Fruit fly (Drosophila melanogaster): ENCODE measurements around the gene CG10681.

CG10681 gene

DNA sequence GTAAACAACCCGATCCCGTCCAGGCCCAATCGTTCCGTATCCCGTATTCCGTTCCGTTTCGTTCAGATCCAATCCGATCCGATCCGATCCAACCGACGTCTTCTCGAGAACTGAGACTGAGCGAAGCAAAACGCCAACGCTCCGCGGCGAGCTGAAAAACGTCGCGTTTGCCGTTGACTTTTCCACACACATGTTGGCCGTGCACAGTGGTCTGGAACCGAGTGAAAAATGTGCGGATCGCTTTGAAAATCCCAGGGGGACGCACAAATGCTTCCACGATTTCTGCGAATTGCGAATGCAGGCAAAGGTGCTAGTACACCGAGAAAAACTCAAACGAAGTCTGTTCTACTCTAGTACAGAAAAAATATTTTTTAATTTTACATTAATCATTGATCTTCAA lies 16.4 kb upstream of the CG10681 start, which contains the start of gene CG10663 (continued):
- TF ChIP-seq CG11398 (GFP tag; optimal IDR thresholded peaks at IDR 0.05) (no peak), H15 (GFP tag; IDR thresholded peaks at IDR 0.05) (0 out of 3 replicates have a peak, but pooled peaks have one; percentile 30), CG17802 (tag; optimal IDR thresholded peaks at IDR 0.05) (no peak), eyg (GFP tag; optimal IDR thresholded peaks at IDR 0.05) (peak; percentile 8), hkb (optimal IDR thresholded peaks at IDR 0.05) (no peak), hkb (GFP tag; IDR thresholded peaks at IDR 0.05) (0 out of 2 replicates have a peak, but pooled peaks have one; percentile 15), Rfx (GFP tag; IDR thresholded peaks at IDR 0.05) (peak; percentile 45; the same call in 1 of the 2 replicates), tll (GFP tag; optimal IDR thresholded peaks at IDR 0.05) (peak in 1 of 2 experiments; percentile 79), CG1603 (tag; optimal IDR thresholded peaks at IDR 0.05) (peak; percentile 36), sens (GFP tag) (peak; percentile 80), Mes4 (GFP tag; optimal IDR thresholded peaks at IDR 0.05) (no peak), Dp (GFP tag; optimal IDR thresholded peaks at IDR 0.05) (no peak), Poxn (GFP tag; IDR thresholded peaks at IDR 0.05) (no peak), tna (GFP tag; IDR thresholded peaks at IDR 0.05; ENCODE audit: partially characterized antibody) (peak; percentile 51; the same call in 1 of the 2 replicates), CG6254 (GFP tag; optimal IDR thresholded peaks at IDR 0.05) (peak; percentile 13), cg (GFP tag; optimal IDR thresholded peaks at IDR 0.05) (peak; percentile 14), chif (GFP tag; optimal IDR thresholded peaks at IDR 0.05) (peak in 1 of 2 experiments; percentile 13), abd-A (tag; optimal IDR thresholded peaks at IDR 0.05) (no peak), CG4282 (GFP tag; optimal IDR thresholded peaks at IDR 0.05) (peak; percentile 83), CG42726 (GFP tag; IDR thresholded peaks at IDR 0.05; ENCODE audit: partially characterized antibody) (0 out of 2 replicates have a peak, but pooled peaks have one; percentile 13), CG6175 (GFP tag; IDR thresholded peaks at IDR 0.05) (0 out of 3 replicates have a peak, but pooled peaks have one; percentile 15), HLHmδ (GFP tag; optimal IDR thresholded peaks at IDR 0.05) (peak; percentile 39), CG5180 (GFP tag; optimal IDR thresholded peaks at IDR 0.05) (peak; percentile 81), knrl (GFP tag; IDR thresholded peaks at IDR 0.05; ENCODE audit: partially characterized antibody) (peak; percentile 35; the same call in 1 of the 3 replicates), CG16813 (GFP tag; IDR thresholded peaks at IDR 0.05; ENCODE audit: partially characterized antibody) (peak; percentile 43; the same call in 1 of the 3 replicates), Deaf1 (tag; optimal IDR thresholded peaks at IDR 0.05) (peak; percentile 81), Dad (GFP tag; optimal IDR thresholded peaks at IDR 0.05) (peak; percentile 5), CG7839 (tag; optimal IDR thresholded peaks at IDR 0.05) (peak; percentile 4), Optix (GFP tag; IDR thresholded peaks at IDR 0.05) (0 out of 3 replicates have a peak, but pooled peaks have one; percentile 43), ac (GFP tag; optimal IDR thresholded peaks at IDR 0.05) (no peak), CG13624 (GFP tag; optimal IDR thresholded peaks at IDR 0.05) (peak; percentile 10), Asciz (GFP tag; optimal IDR thresholded peaks at IDR 0.05) (no peak), CG15514 (GFP tag; optimal IDR thresholded peaks at IDR 0.05) (peak; percentile 12), CG2199 (GFP tag; IDR thresholded peaks at IDR 0.05) (peak; percentile 89), CG2202 (tag; optimal IDR thresholded peaks at IDR 0.05) (peak; percentile 3), nerfin-2 (GFP tag; IDR thresholded peaks at IDR 0.05; ENCODE audit: partially characterized antibody) (peak; percentile 45; the same call in 1 of the 2 replicates), z (GFP tag; IDR thresholded peaks at IDR 0.05) (0 out of 3 replicates have a peak, but pooled peaks have one; percentile 48), CG32767 (GFP tag; IDR thresholded peaks at IDR 0.05) (no peak)

DNA sequence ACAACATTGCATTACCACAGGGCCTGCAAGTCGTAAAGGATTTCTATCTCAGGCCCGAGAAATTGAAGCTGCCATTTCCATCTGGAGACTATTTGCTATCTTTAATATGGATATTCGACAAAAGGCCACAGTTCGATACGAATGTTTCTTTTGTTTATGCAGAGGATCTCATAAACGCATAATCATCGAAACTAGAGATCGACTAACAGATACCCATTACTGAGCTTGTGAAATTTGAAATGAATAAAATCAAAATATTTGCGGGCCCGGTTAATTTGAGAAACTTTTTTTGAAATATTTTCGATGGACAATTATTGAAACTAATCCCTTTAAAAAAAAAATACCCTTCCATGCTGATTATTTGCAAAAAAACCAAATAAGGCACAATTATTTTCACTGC lies 15.1 kb upstream of the CG10681 start:
- TF ChIP-seq CG16813 (GFP tag; IDR thresholded peaks at IDR 0.05; ENCODE audit: partially characterized antibody): peak; percentile 47; the same call in 1 of the 3 replicates
- peak; percentile 54 for TF ChIP-seq nerfin-2 (GFP tag; IDR thresholded peaks at IDR 0.05; ENCODE audit: partially characterized antibody)
- TF ChIP-seq Scr (GFP tag; IDR thresholded peaks at IDR 0.05; ENCODE audit: partially characterized antibody): 0 out of 2 replicates have a peak, but pooled peaks have one; percentile 25
- TF ChIP-seq CG14860 (GFP tag; IDR thresholded peaks at IDR 0.05; ENCODE audit: partially characterized antibody): peak; percentile 65; the same call in 2 of the 3 replicates
- TF ChIP-seq sna (GFP tag; IDR thresholded peaks at IDR 0.05; ENCODE audit: partially characterized antibody): 0 out of 2 replicates have a peak, but pooled peaks have one; percentile 28
- TF ChIP-seq vnd (GFP tag; IDR thresholded peaks at IDR 0.05; ENCODE audit: partially characterized antibody): peak; percentile 47; the same call in 1 of the 3 replicates
- 0 out of 3 replicates have a peak, but pooled peaks have one; percentile 33 for TF ChIP-seq CG7963 (GFP tag; IDR thresholded peaks at IDR 0.05; ENCODE audit: partially characterized antibody)
- no peak for TF ChIP-seq CG2712 (tag; optimal IDR thresholded peaks at IDR 0.05)
- peak; percentile 58 for TF ChIP-seq HLH4C (GFP tag; IDR thresholded peaks at IDR 0.05; ENCODE audit: partially characterized antibody)
- TF ChIP-seq crp (GFP tag; optimal IDR thresholded peaks at IDR 0.05): no peak
- no peak for TF ChIP-seq CG34376 (GFP tag; optimal IDR thresholded peaks at IDR 0.05)
